Worm (Caenorhabditis elegans) whole organism, L2 larva: Measurements from ENCODE around the gene F42C5.3.

Source experiments
- C34F6.9 ChIP-seq: fragments of 150-350 bp; optimal IDR thresholded peaks from 2 replicates; lab custom pipeline; 2014; ENCODE audit warnings: missing biosample characterization, missing genetic modification characterization
- F13H6.1 ChIP-seq: sonication (generic microtip); optimal IDR thresholded peaks from 2 replicates; lab custom pipeline; 2016; ENCODE audit warnings: missing genetic modification characterization, missing compliant biosample characterization
- Y55F3AM.14 ChIP-seq: fragments of 200-800 bp; sonication (Bioruptor generic); optimal IDR thresholded peaks from 2 replicates; lab custom pipeline; 2018; ENCODE audit warnings: mild to moderate bottlenecking, missing genetic modification characterization, missing compliant biosample characterization
- ZK546.5 ChIP-seq: sonication (generic microtip); optimal IDR thresholded peaks from 2 replicates; lab custom pipeline; 2017; ENCODE audit warnings: missing biosample characterization, missing genetic modification characterization
- alr-1 ChIP-seq: fragments of 150-350 bp; optimal IDR thresholded peaks from 2 replicates; lab custom pipeline; 2014; ENCODE audit warnings: missing biosample characterization, missing genetic modification characterization
- aly-2 ChIP-seq: fragments of 150-350 bp; optimal IDR thresholded peaks from 2 replicates; lab custom pipeline; 2014; ENCODE audit warnings: missing biosample characterization, missing genetic modification characterization
- ama-1 ChIP-seq: fragments of 150-350 bp; optimal IDR thresholded peaks from 2 replicates; lab custom pipeline; 2018; ENCODE audit warnings: inconsistent platforms
- blmp-1 ChIP-seq: sonication (generic microtip); optimal IDR thresholded peaks from 2 replicates; lab custom pipeline; 2017; ENCODE audit warnings: missing genetic modification characterization, mild to moderate bottlenecking, missing compliant biosample characterization, antibody characterized with exemption, moderate library complexity; ENCODE audit not compliant: insufficient read depth
- ceh-82 ChIP-seq: fragments of 150-350 bp; optimal IDR thresholded peaks from 2 replicates; lab custom pipeline; 2014; ENCODE audit warnings: missing biosample characterization, missing genetic modification characterization
- dmd-4 ChIP-seq: sonication (generic microtip); optimal IDR thresholded peaks from 2 replicates; lab custom pipeline; 2017; ENCODE audit warnings: missing biosample characterization, missing genetic modification characterization
- elt-1 ChIP-seq: fragments of 150-350 bp; optimal IDR thresholded peaks from 2 replicates; lab custom pipeline; 2014; ENCODE audit warnings: missing biosample characterization, missing genetic modification characterization
- elt-3 ChIP-seq: sonication (generic microtip); optimal IDR thresholded peaks from 2 replicates; lab custom pipeline; 2017; ENCODE audit warnings: missing biosample characterization, missing genetic modification characterization
- fos-1 ChIP-seq: fragments of 150-350 bp; optimal IDR thresholded peaks from 2 replicates; lab custom pipeline; 2014; ENCODE audit warnings: missing biosample characterization, missing genetic modification characterization
- lin-13 ChIP-seq: fragments of 150-350 bp; optimal IDR thresholded peaks from 2 replicates; lab custom pipeline; 2014; ENCODE audit warnings: missing biosample characterization, missing genetic modification reagents, missing genetic modification characterization
- lsy-2 ChIP-seq, 2 experiments: fragments of 150-350 bp in 1 of 2; sonication (generic microtip) in 1 of 2; optimal IDR thresholded peaks; 2 replicates each; lab custom pipeline; 2014 to 2017; ENCODE audit warnings: missing biosample characterization in 2 of 2, missing genetic modification characterization in 2 of 2
- mab-5 ChIP-seq: fragments of 150-350 bp; optimal IDR thresholded peaks from 2 replicates; lab custom pipeline; 2014; ENCODE audit warnings: missing biosample characterization, missing genetic modification characterization
- mbf-1 ChIP-seq: sonication (generic microtip); optimal IDR thresholded peaks from 2 replicates; lab custom pipeline; 2017; ENCODE audit warnings: missing biosample characterization, missing genetic modification characterization
- mdl-1 ChIP-seq, 2 experiments: fragments of 150-350 bp in 1 of 2; sonication (generic microtip) in 1 of 2; optimal IDR thresholded peaks; 2 replicates each; lab custom pipeline; 2017; ENCODE audit warnings: missing biosample characterization in 2 of 2, missing genetic modification characterization in 2 of 2
- nhr-10 ChIP-seq: sonication (generic microtip); optimal IDR thresholded peaks from 2 replicates; lab custom pipeline; 2017; ENCODE audit warnings: missing biosample characterization, missing genetic modification characterization
- nhr-11 ChIP-seq: fragments of 150-350 bp; optimal IDR thresholded peaks from 2 replicates; lab custom pipeline; 2014; ENCODE audit warnings: missing biosample characterization, missing genetic modification characterization
- nhr-12 ChIP-seq: fragments of 150-350 bp; optimal IDR thresholded peaks from 2 replicates; lab custom pipeline; 2014; ENCODE audit warnings: missing biosample characterization, missing genetic modification characterization
- nhr-129 ChIP-seq: fragments of 150-350 bp; optimal IDR thresholded peaks from 2 replicates; lab custom pipeline; 2014; ENCODE audit warnings: missing biosample characterization, missing genetic modification characterization
- nhr-21 ChIP-seq: fragments of 150-350 bp; optimal IDR thresholded peaks from 2 replicates; lab custom pipeline; 2014; ENCODE audit warnings: missing biosample characterization, missing genetic modification characterization
- nhr-23 ChIP-seq: fragments of 150-350 bp; optimal IDR thresholded peaks from 2 replicates; lab custom pipeline; 2014; ENCODE audit warnings: missing biosample characterization, missing genetic modification reagents, missing genetic modification characterization
- nhr-237 ChIP-seq: fragments of 150-350 bp; optimal IDR thresholded peaks from 2 replicates; lab custom pipeline; 2014; ENCODE audit warnings: missing biosample characterization, missing genetic modification characterization
- nhr-25 ChIP-seq: fragments of 150-350 bp; sonication (generic microtip); optimal IDR thresholded peaks from 3 replicates; lab custom pipeline; 2014; ENCODE audit warnings: missing biosample characterization, missing genetic modification characterization
- nhr-77 ChIP-seq: fragments of 150-350 bp; optimal IDR thresholded peaks from 2 replicates; lab custom pipeline; 2014; ENCODE audit warnings: missing biosample characterization, missing genetic modification characterization
- sem-4 ChIP-seq: fragments of 150-350 bp; optimal IDR thresholded peaks from 2 replicates; lab custom pipeline; 2014; ENCODE audit warnings: missing biosample characterization, missing genetic modification reagents, missing genetic modification characterization
- skn-1 ChIP-seq: sonication (generic microtip); optimal IDR thresholded peaks from 2 replicates; lab custom pipeline; 2017; ENCODE audit warnings: missing biosample characterization, missing genetic modification characterization
- sma-3 ChIP-seq: sonication (generic microtip); optimal IDR thresholded peaks from 2 replicates; lab custom pipeline; 2016; ENCODE audit warnings: missing genetic modification reagents, missing genetic modification characterization, missing compliant biosample characterization
- sma-9 ChIP-seq, 2 experiments: fragments of 150-350 bp in 1 of 2; sonication (generic microtip) in 1 of 2; optimal IDR thresholded peaks; 2 replicates each; lab custom pipeline; 2014 to 2016; ENCODE audit warnings: missing genetic modification characterization in 2 of 2, mild to moderate bottlenecking in 1 of 2, missing biosample characterization in 1 of 2, missing compliant biosample characterization in 1 of 2, missing genetic modification reagents in 1 of 2, moderate library complexity in 1 of 2
- snpc-4 ChIP-seq: fragments of 150-350 bp; optimal IDR thresholded peaks from 2 replicates; lab custom pipeline; 2014; ENCODE audit warnings: missing biosample characterization, missing genetic modification characterization
- unc-55 ChIP-seq: fragments of 150-350 bp; sonication (generic microtip); optimal IDR thresholded peaks from 3 replicates; lab custom pipeline; 2014; ENCODE audit warnings: missing biosample characterization, missing genetic modification reagents, missing genetic modification characterization
- unc-62 ChIP-seq: fragments of 150-350 bp; optimal IDR thresholded peaks from 2 replicates; lab custom pipeline; 2014; ENCODE audit warnings: missing biosample characterization, missing genetic modification reagents, missing genetic modification characterization
- zag-1 ChIP-seq: fragments of 150-350 bp; optimal IDR thresholded peaks from 2 replicates; lab custom pipeline; 2014; ENCODE audit warnings: missing biosample characterization, missing genetic modification characterization
- ztf-11 ChIP-seq: sonication (generic microtip); optimal IDR thresholded peaks from 2 replicates; lab custom pipeline; 2017; ENCODE audit warnings: missing biosample characterization, missing genetic modification characterization
- ztf-4 ChIP-seq: fragments of 150-350 bp; optimal IDR thresholded peaks from 2 replicates; lab custom pipeline; 2014; ENCODE audit warnings: missing biosample characterization, missing genetic modification characterization

Gene F42C5.3

DNA sequence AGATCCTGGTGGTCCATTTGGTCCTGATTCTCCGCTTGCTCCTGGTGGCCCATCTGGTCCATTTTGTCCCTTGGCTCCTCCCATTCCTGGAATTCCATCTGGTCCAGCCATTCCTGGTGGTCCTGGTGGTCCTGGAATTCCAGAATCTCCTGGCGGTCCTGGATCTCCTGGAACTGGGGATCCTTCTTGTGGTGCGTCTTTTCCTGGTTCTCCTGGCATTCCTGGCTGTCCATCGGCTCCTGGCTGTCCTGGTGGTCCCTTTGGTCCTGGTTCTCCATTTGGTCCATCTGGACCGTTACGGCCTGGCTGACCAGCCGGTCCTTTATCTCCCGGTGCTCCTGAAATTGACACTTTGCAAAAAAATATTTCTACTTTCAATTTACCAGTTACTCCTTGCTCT is 41.8 kb downstream of the F42C5.3 start:
- TF ChIP-seq blmp-1 (tag; lab: Kevin White, UChicago) (no peak), ztf-4 (no peak), nhr-129 (no peak), ceh-82 (tag; lab: Kevin White, UChicago) (no peak), nhr-23 (tag; lab: Kevin White, UChicago) (no peak), snpc-4 (tag; lab: Kevin White, UChicago) (no peak), aly-2 (no peak), mdl-1 (tag; optimal IDR thresholded peaks at IDR 0.05; lab: Kevin White, UChicago) (no peak), zag-1 (tag; lab: Kevin White, UChicago) (no peak), dmd-4 (tag; lab: Kevin White, UChicago) (no peak), nhr-12 (tag; lab: Kevin White, UChicago) (no peak), nhr-77 (tag; lab: Kevin White, UChicago) (no peak), nhr-237 (no peak), Y55F3AM.14 (GFP tag; lab: Kevin White, UChicago) (no peak), fos-1 (tag; lab: Kevin White, UChicago) (no peak), sem-4 (tag; lab: Kevin White, UChicago) (no peak), ama-1 (lab: Kevin White, UChicago) (no peak), C34F6.9 (no peak)
- TF ChIP-seq, all 48 proteins: peak for 0

DNA sequence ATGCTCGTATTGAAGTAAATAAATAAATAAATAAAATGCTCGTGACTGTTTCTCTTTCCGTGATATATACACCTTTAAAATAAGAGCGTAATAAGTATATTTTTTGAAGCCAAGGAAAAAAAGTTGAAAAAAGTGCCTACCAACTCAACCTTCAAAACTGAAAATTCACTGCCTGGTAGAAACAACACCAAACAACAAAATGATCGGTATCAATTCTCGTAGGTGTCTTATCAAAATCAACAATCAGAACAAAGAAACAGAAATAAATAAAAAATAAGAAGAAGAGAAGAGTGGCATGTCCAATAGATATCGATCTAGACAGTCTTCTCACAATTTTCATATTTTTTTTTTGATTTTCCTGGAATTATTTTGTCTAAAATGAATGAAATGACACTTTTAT is 43.5 kb downstream of the F42C5.3 start, which contains the start of gene afmd-1:
Gene afmd-1 (plus strand): TSS at position 316 of the 400 bp plus-strand sequence.
- TF ChIP-seq nhr-23 (tag; lab: Kevin White, UChicago) (no peak), dmd-4 (tag; lab: Kevin White, UChicago) (no peak), ztf-11 (no peak), nhr-11 (tag; lab: Kevin White, UChicago) (no peak), snpc-4 (tag; lab: Kevin White, UChicago) (no peak), blmp-1 (tag; lab: Kevin White, UChicago) (no peak), mbf-1 (tag; lab: Kevin White, UChicago) (no peak), ztf-4 (no peak), skn-1 (tag; lab: Kevin White, UChicago) (no peak), nhr-21 (tag; lab: Kevin White, UChicago) (no peak), nhr-237 (no peak), mdl-1 (tag; optimal IDR thresholded peaks at IDR 0.05; lab: Kevin White, UChicago) (no peak), lin-13 (no peak), mab-5 (tag; lab: Kevin White, UChicago) (no peak), alr-1 (no peak), sma-3 (GFP tag; lab: Kevin White, UChicago) (no peak), unc-62 (GFP tag; lab: Kevin White, UChicago) (no peak)
- TF ChIP-seq, all 48 proteins: peak for 0

DNA sequence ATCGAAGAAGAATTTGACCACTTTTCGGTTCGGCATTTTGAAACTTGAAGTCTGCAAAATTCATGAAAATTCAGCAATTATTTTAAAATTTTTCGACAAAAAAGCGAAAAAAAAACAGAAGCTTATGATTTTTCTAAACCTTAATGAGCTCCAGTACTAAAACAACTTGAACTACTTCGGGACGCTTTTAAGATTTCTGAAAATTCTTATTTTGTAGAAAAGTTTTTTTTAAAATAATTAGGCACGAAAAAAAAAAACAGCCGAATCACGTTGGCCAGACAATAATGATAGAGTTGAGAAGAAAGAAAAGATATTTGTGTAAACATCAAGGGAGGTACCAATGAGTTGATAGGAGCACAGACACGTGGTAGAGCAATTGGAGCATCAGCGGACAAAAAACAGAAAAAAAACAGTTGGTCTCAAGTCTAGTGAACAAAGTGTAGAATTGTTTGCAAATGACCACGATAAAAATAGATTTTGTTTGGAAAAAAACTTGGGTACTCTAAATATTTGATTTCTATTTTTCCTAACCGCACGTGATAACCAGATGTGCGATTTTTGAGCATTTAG is 45.1 kb downstream of the F42C5.3 start, which contains the start of gene gstk-2:
Gene gstk-2 (minus strand): TSS at position 51 of the 570 bp plus-strand sequence.
- TF ChIP-seq nhr-129 (peak; percentile 57), sma-9 (GFP tag; optimal IDR thresholded peaks at IDR 0.05; lab: Kevin White, UChicago) (peak; percentile 62), sma-9 (tag; optimal IDR thresholded peaks at IDR 0.05; lab: Kevin White, UChicago) (no peak), sma-3 (GFP tag; lab: Kevin White, UChicago) (no peak), nhr-23 (tag; lab: Kevin White, UChicago) (no peak), elt-1 (tag; lab: Kevin White, UChicago) (no peak), lsy-2 (tag; optimal IDR thresholded peaks at IDR 0.05; lab: Kevin White, UChicago) (peak in 1 of 2 experiments; percentile 9), mab-5 (tag; lab: Kevin White, UChicago) (no peak), ZK546.5 (tag; lab: Kevin White, UChicago) (no peak), mdl-1 (tag; optimal IDR thresholded peaks at IDR 0.05; lab: Kevin White, UChicago) (no peak), elt-3 (tag; lab: Kevin White, UChicago) (no peak), nhr-10 (tag; lab: Kevin White, UChicago) (no peak), unc-55 (GFP tag; lab: Kevin White, UChicago) (no peak), nhr-25 (tag; lab: Kevin White, UChicago) (no peak), F13H6.1 (tag; lab: Kevin White, UChicago) (peak; percentile 65), C34F6.9 (peak; percentile 42), nhr-12 (tag; lab: Kevin White, UChicago) (no peak)
- TF ChIP-seq, all 48 proteins: peak for 5
